Fruit fly (Drosophila melanogaster): ENCODE results near the gene CG2975.

Gene CG2975

dm6 chr2L:2861885-2862620, 22.1 kb downstream of the CG2975 start (continued):
- TF ChIP-seq sd (tag; optimal IDR thresholded peaks at IDR 0.05) (peak; percentile 75), CG17361 (GFP tag; IDR thresholded peaks at IDR 0.05) (0 out of 3 replicates have a peak, but pooled peaks have one; percentile 28), CG12104 (GFP tag; optimal IDR thresholded peaks at IDR 0.05) (no peak), tll (GFP tag; optimal IDR thresholded peaks at IDR 0.05) (no peak), Drgx (GFP tag; IDR thresholded peaks at IDR 0.05) (peak; percentile 54), CG8089 (GFP tag; optimal IDR thresholded peaks at IDR 0.05) (no peak), Aef1 (GFP tag; IDR thresholded peaks at IDR 0.05) (no peak), CG17186 (GFP tag; optimal IDR thresholded peaks at IDR 0.05) (no peak), her (GFP tag; optimal IDR thresholded peaks at IDR 0.05) (no peak), CG6765 (GFP tag; optimal IDR thresholded peaks at IDR 0.05) (no peak), ato (GFP tag; IDR thresholded peaks at IDR 0.05; ENCODE audit: partially characterized antibody) (peak; percentile 51; the same call in 1 of the 2 replicates), MESR4 (GFP tag; optimal IDR thresholded peaks at IDR 0.05) (no peak), zfh1 (GFP tag; IDR thresholded peaks at IDR 0.05) (no peak), CG10979 (tag; optimal IDR thresholded peaks at IDR 0.05) (no peak), shn (GFP tag; optimal IDR thresholded peaks at IDR 0.05) (no peak), CG2678 (tag; optimal IDR thresholded peaks at IDR 0.05) (peak; percentile 40), ftz-f1 (GFP tag; optimal IDR thresholded peaks at IDR 0.05) (no peak), CG15269 (tag; optimal IDR thresholded peaks at IDR 0.05) (peak; percentile 0), CG9437 (GFP tag; optimal IDR thresholded peaks at IDR 0.05) (no peak), row (GFP tag; IDR thresholded peaks at IDR 0.05) (no peak), sr (GFP tag; IDR thresholded peaks at IDR 0.05) (no peak), CG2889 (GFP tag; IDR thresholded peaks at IDR 0.05) (no peak), maf-S (GFP tag; optimal IDR thresholded peaks at IDR 0.05) (no peak), CG6791 (GFP tag; IDR thresholded peaks at IDR 0.05; ENCODE audit: partially characterized antibody) (peak; percentile 68; the same call in 2 of the 3 replicates), Elba2 (GFP tag; optimal IDR thresholded peaks at IDR 0.05) (no peak), corto (GFP tag; optimal IDR thresholded peaks at IDR 0.05) (no peak), nmo (GFP tag; optimal IDR thresholded peaks at IDR 0.05) (peak; percentile 6), scrt (GFP tag; optimal IDR thresholded peaks at IDR 0.05) (no peak), YL-1 (GFP tag; optimal IDR thresholded peaks at IDR 0.05) (no peak), B-H1 (GFP tag; IDR thresholded peaks at IDR 0.05) (no peak; the same call in 2 of the 3 replicates), CG12219 (GFP tag; optimal IDR thresholded peaks at IDR 0.05) (peak; percentile 5), CG18262 (tag; optimal IDR thresholded peaks at IDR 0.05) (peak; percentile 40), Bdp1 (GFP tag; optimal IDR thresholded peaks at IDR 0.05) (no peak), Usf (GFP tag; optimal IDR thresholded peaks at IDR 0.05) (no peak), CG31365 (tag; optimal IDR thresholded peaks at IDR 0.05) (no peak), CG1024 (GFP tag; IDR thresholded peaks at IDR 0.05) (0 out of 2 replicates have a peak, but pooled peaks have one; percentile 7), HLH4C (GFP tag; IDR thresholded peaks at IDR 0.05; ENCODE audit: partially characterized antibody) (peak; percentile 31; the same call in 1 of the 3 replicates), NC2α (GFP tag; optimal IDR thresholded peaks at IDR 0.05) (no peak), Hmr (GFP tag; optimal IDR thresholded peaks at IDR 0.05) (peak; percentile 3), CG17568 (GFP tag; optimal IDR thresholded peaks at IDR 0.05) (peak; percentile 22), CG6654 (GFP tag; optimal IDR thresholded peaks at IDR 0.05) (no peak), sim (GFP tag; IDR thresholded peaks at IDR 0.05) (no peak), CG6683 (GFP tag; optimal IDR thresholded peaks at IDR 0.05) (no peak), CG34422 (GFP tag; IDR thresholded peaks at IDR 0.05) (no peak), Hr39 (optimal IDR thresholded peaks at IDR 0.05) (no peak), Ada2b (GFP tag; IDR thresholded peaks at IDR 0.05) (no peak), grau (tag; optimal IDR thresholded peaks at IDR 0.05) (no peak), Fer2 (tag; optimal IDR thresholded peaks at IDR 0.05) (no peak), CG18011 (GFP tag; optimal IDR thresholded peaks at IDR 0.05) (no peak), tgo (GFP tag; IDR thresholded peaks at IDR 0.05) (no peak)

All from whole organism, embryonic.